Worm (Caenorhabditis elegans) whole organism, young adult: ENCODE measurements around the gene srx-74.

Experiments used
- B0035.1 ChIP-seq: sonication (generic microtip); optimal IDR thresholded peaks from 2 replicates; lab custom pipeline; 2016; ENCODE audit warnings: missing genetic modification characterization, mild to moderate bottlenecking, missing compliant biosample characterization, missing genotype, missing genetic modification reagents
- B0336.3 ChIP-seq: fragments of 200-800 bp; sonication (Bioruptor generic); IDR thresholded peaks from 2 replicates; pipeline ENCODE4 v1.3.6; 2022; ENCODE audit warnings: missing genetic modification characterization, missing compliant biosample characterization
- F52B5.7 ChIP-seq: sonication (generic microtip); optimal IDR thresholded peaks from 2 replicates; lab custom pipeline; 2016; ENCODE audit warnings: mild to moderate bottlenecking, missing genetic modification characterization, missing compliant biosample characterization
- F55B11.4 ChIP-seq: sonication (generic microtip); optimal IDR thresholded peaks from 2 replicates; lab custom pipeline; 2016; ENCODE audit warnings: missing compliant biosample characterization, missing genetic modification characterization, borderline replicate concordance; ENCODE audit not compliant: insufficient read depth
- F57A8.1 ChIP-seq: fragments of 200-800 bp; sonication (Bioruptor generic); optimal IDR thresholded peaks from 2 replicates; lab custom pipeline; 2018; ENCODE audit warnings: mild to moderate bottlenecking, missing genetic modification characterization, moderate library complexity, missing compliant biosample characterization
- K11D2.4 ChIP-seq: fragments of 200-800 bp; sonication (Bioruptor generic); IDR thresholded peaks from 2 replicates; pipeline ENCODE4 v1.3.6; 2022; ENCODE audit warnings: missing genetic modification reagents, missing genetic modification characterization, missing compliant biosample characterization
- K12H6.12 ChIP-seq: fragments of 200-800 bp; sonication (Bioruptor generic); optimal IDR thresholded peaks from 2 replicates; lab custom pipeline; 2018; ENCODE audit warnings: mild to moderate bottlenecking, missing genetic modification characterization, missing compliant biosample characterization
- T07F8.4 ChIP-seq: sonication (generic microtip); optimal IDR thresholded peaks from 2 replicates; lab custom pipeline; 2016; ENCODE audit warnings: mild to moderate bottlenecking, missing genetic modification characterization, moderate library complexity, missing compliant biosample characterization
- Y53F4B.3 ChIP-seq: fragments of 200-800 bp; sonication (Bioruptor generic); IDR thresholded peaks from 2 replicates; pipeline ENCODE4 v1.3.6; 2022; ENCODE audit warnings: missing genetic modification reagents, missing genetic modification characterization, missing compliant biosample characterization
- Y53G8AR.9 ChIP-seq: fragments of 200-800 bp; sonication (Bioruptor generic); conservative IDR thresholded peaks from 2 replicates; pipeline ENCODE4 v1.3.6; 2022; ENCODE audit warnings: missing genetic modification reagents, missing genetic modification characterization, missing compliant biosample characterization
- akir-1 ChIP-seq: fragments of 200-800 bp; sonication (Bioruptor generic); optimal IDR thresholded peaks from 2 replicates; lab custom pipeline; 2018; ENCODE audit warnings: mild to moderate bottlenecking, missing genetic modification characterization, moderate library complexity, missing compliant biosample characterization
- aptf-2 ChIP-seq: fragments of 200-800 bp; sonication (Bioruptor generic); conservative IDR thresholded peaks from 2 replicates; pipeline ENCODE4 v1.3.6; 2022; ENCODE audit warnings: missing genetic modification reagents, missing genetic modification characterization, missing compliant biosample characterization
- attf-5 ChIP-seq: fragments of 200-800 bp; sonication (Bioruptor generic); optimal IDR thresholded peaks from 2 replicates; lab custom pipeline; 2018; ENCODE audit warnings: mild to moderate bottlenecking, missing genetic modification characterization, missing compliant biosample characterization
- attf-6 ChIP-seq: fragments of 200-800 bp; sonication (Bioruptor generic); IDR thresholded peaks from 2 replicates; pipeline ENCODE4 v1.3.6; 2022; ENCODE audit warnings: missing genetic modification reagents, missing genetic modification characterization, missing compliant biosample characterization
- bed-1 ChIP-seq: fragments of 200-800 bp; sonication (Bioruptor generic); IDR thresholded peaks from 2 replicates; pipeline ENCODE4 v1.3.6; 2022; ENCODE audit warnings: missing genetic modification reagents, missing genetic modification characterization, missing compliant biosample characterization
- cebp-1 ChIP-seq, 2 experiments: fragments of 200-800 bp in 1 of 2; sonication (Bioruptor generic) in 1 of 2; sonication (generic microtip) in 1 of 2; IDR thresholded peaks in 1 of 2; optimal IDR thresholded peaks in 1 of 2; 2 replicates each; pipeline versions ENCODE4 v1.3.6 to Lab custom; 2017 to 2022; ENCODE audit warnings: missing compliant biosample characterization in 2 of 2, missing genetic modification characterization in 2 of 2, mild to moderate bottlenecking in 1 of 2, missing genetic modification reagents in 1 of 2, moderate library complexity in 1 of 2
- ceh-100 ChIP-seq: fragments of 200-800 bp; sonication (Bioruptor generic); IDR thresholded peaks from 2 replicates; pipeline ENCODE4 v1.3.6; 2022; ENCODE audit warnings: missing genetic modification reagents, missing genetic modification characterization, missing compliant biosample characterization
- ceh-91 ChIP-seq: fragments of 200-800 bp; sonication (Bioruptor generic); IDR thresholded peaks from 2 replicates; pipeline ENCODE4 v1.3.6; 2022; ENCODE audit warnings: missing genetic modification reagents, missing genetic modification characterization, missing compliant biosample characterization
- dpl-1 ChIP-seq: fragments of 150-350 bp; optimal IDR thresholded peaks from 2 replicates; lab custom pipeline; 2014; ENCODE audit warnings: missing biosample characterization, missing genetic modification reagents, missing genetic modification characterization
- egl-18 ChIP-seq: fragments of 200-800 bp; sonication (Bioruptor generic); IDR thresholded peaks from 2 replicates; pipeline ENCODE4 v1.3.6; 2022; ENCODE audit warnings: missing genetic modification reagents, missing genetic modification characterization, missing compliant biosample characterization
- egl-44 ChIP-seq: fragments of 200-800 bp; sonication (Bioruptor generic); IDR thresholded peaks from 2 replicates; pipeline ENCODE4 v1.3.6; 2022; ENCODE audit warnings: missing genetic modification reagents, missing genetic modification characterization, missing compliant biosample characterization
- fkh-3 ChIP-seq: sonication (generic microtip); optimal IDR thresholded peaks from 2 replicates; lab custom pipeline; 2016; ENCODE audit warnings: mild to moderate bottlenecking, missing genetic modification characterization, missing compliant biosample characterization
- gei-17 ChIP-seq: fragments of 200-800 bp; sonication (Bioruptor generic); optimal IDR thresholded peaks from 2 replicates; lab custom pipeline; 2018; ENCODE audit warnings: mild to moderate bottlenecking, missing genetic modification characterization, missing compliant biosample characterization
- him-1 ChIP-seq: sonication (generic microtip); optimal IDR thresholded peaks from 2 replicates; lab custom pipeline; 2016; ENCODE audit warnings: missing genotype, missing genetic modification reagents, missing genetic modification characterization, missing compliant biosample characterization
- hlh-12 ChIP-seq: sonication (generic microtip); optimal IDR thresholded peaks from 2 replicates; lab custom pipeline; 2016; ENCODE audit warnings: missing genetic modification characterization, missing compliant biosample characterization
- let-607 ChIP-seq, 2 experiments: fragments of 200-800 bp in 1 of 2; sonication (Bioruptor generic) in 1 of 2; sonication (generic microtip) in 1 of 2; optimal IDR thresholded peaks; 2 replicates each; lab custom pipeline; 2016 to 2018; ENCODE audit warnings: mild to moderate bottlenecking in 2 of 2, missing compliant biosample characterization in 2 of 2, missing genetic modification characterization in 2 of 2, moderate library complexity in 2 of 2, missing genotype in 1 of 2
- lin-54 ChIP-seq: fragments of 200-800 bp; sonication (Bioruptor generic); optimal IDR thresholded peaks from 2 replicates; lab custom pipeline; 2018; ENCODE audit warnings: mild to moderate bottlenecking, missing genetic modification characterization, missing compliant biosample characterization
- lir-1 ChIP-seq: fragments of 200-800 bp; sonication (Bioruptor generic); conservative IDR thresholded peaks from 2 replicates; pipeline ENCODE4 v1.3.6; 2022; ENCODE audit warnings: missing genetic modification reagents, missing genetic modification characterization, missing compliant biosample characterization
- lsy-27 ChIP-seq: sonication (generic microtip); optimal IDR thresholded peaks from 2 replicates; lab custom pipeline; 2017; ENCODE audit warnings: missing genetic modification characterization, mild to moderate bottlenecking, missing compliant biosample characterization, antibody characterized with exemption, missing genotype, borderline replicate concordance; ENCODE audit not compliant: insufficient read depth
- madf-8 ChIP-seq: fragments of 200-800 bp; sonication (Bioruptor generic); conservative IDR thresholded peaks from 2 replicates; pipeline ENCODE4 v1.3.6; 2022; ENCODE audit warnings: missing genetic modification reagents, missing genetic modification characterization, missing compliant biosample characterization
- nfya-2 ChIP-seq: fragments of 200-800 bp; sonication (Bioruptor generic); IDR thresholded peaks from 2 replicates; pipeline ENCODE4 v1.3.6; 2022; ENCODE audit warnings: missing genetic modification reagents, missing genetic modification characterization, missing compliant biosample characterization
- nhr-80 ChIP-seq: sonication (generic microtip); optimal IDR thresholded peaks from 2 replicates; lab custom pipeline; 2016; ENCODE audit warnings: missing genetic modification characterization, missing compliant biosample characterization
- repo-1 ChIP-seq: sonication (generic microtip); optimal IDR thresholded peaks from 2 replicates; lab custom pipeline; 2017; ENCODE audit warnings: mild to moderate bottlenecking, missing genetic modification characterization, missing compliant biosample characterization
- rpc-1 ChIP-seq, 2 experiments: fragments of 150-350 bp in 1 of 2; sonication (generic microtip) in 1 of 2; optimal IDR thresholded peaks; 2 replicates each; lab custom pipeline; 2014 to 2018; ENCODE audit warnings: missing biosample characterization in 1 of 2, missing genetic modification characterization in 1 of 2, missing genetic modification reagents in 1 of 2, missing genotype in 1 of 2
- sea-2 ChIP-seq: fragments of 200-800 bp; sonication (Bioruptor generic); IDR thresholded peaks from 2 replicates; pipeline ENCODE4 v1.3.6; 2022; ENCODE audit warnings: missing genetic modification characterization, missing compliant biosample characterization
- snpc-1.3 ChIP-seq: sonication (generic microtip); optimal IDR thresholded peaks from 2 replicates; lab custom pipeline; 2017; ENCODE audit warnings: missing genetic modification characterization, mild to moderate bottlenecking, missing compliant biosample characterization, antibody characterized with exemption, moderate library complexity, missing genotype, missing genetic modification reagents; ENCODE audit not compliant: insufficient read depth
- snpc-3.4 ChIP-seq: sonication (generic microtip); optimal IDR thresholded peaks from 2 replicates; lab custom pipeline; 2017; ENCODE audit warnings: missing genetic modification characterization, mild to moderate bottlenecking, missing compliant biosample characterization, antibody characterized with exemption, moderate library complexity, missing genotype, missing genetic modification reagents
- tlf-1 ChIP-seq: fragments of 200-800 bp; sonication (Bioruptor generic); optimal IDR thresholded peaks from 2 replicates; lab custom pipeline; 2018; ENCODE audit warnings: mild to moderate bottlenecking, missing genetic modification characterization, missing compliant biosample characterization
- zfh-2 ChIP-seq: fragments of 200-800 bp; sonication (Bioruptor generic); conservative IDR thresholded peaks from 2 replicates; pipeline ENCODE4 v1.3.6; 2022; ENCODE audit warnings: missing genetic modification reagents, missing genetic modification characterization, missing compliant biosample characterization

The srx-74 gene

DNA sequence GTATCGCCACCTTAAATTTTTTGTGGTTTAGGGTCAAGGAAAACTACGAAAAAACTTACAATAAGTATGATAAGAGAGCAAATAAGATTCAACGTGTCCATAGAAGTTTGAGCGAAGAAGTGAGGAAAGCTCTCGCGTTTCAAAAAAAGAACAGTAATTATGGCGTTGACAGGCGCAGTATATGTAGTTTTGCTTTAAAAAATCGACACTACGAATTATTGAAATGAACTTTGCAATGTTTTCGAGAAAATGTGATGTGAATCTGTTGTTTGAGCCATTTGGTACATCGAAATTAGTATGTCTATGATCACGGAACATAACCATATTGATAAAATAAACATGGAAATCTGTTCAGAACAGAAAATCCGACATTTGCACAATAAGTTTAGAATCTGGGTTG is at the start of gene srx-74:
Gene srx-74 (minus strand): TSS at position 101 of the 400 bp plus-strand sequence.
- TF ChIP-seq Y53F4B.3 (GFP tag; lab: Robert Waterston, UW), result no peak
- no peak for TF ChIP-seq egl-44 (GFP tag; lab: Robert Waterston, UW)
- TF ChIP-seq cebp-1 (GFP tag; IDR thresholded peaks at IDR 0.05; lab: Robert Waterston, UW), result no peak
- no peak for TF ChIP-seq cebp-1 (tag; optimal IDR thresholded peaks at IDR 0.05; lab: Kevin White, UChicago)
- no peak for TF ChIP-seq F57A8.1
- no peak for TF ChIP-seq attf-5 (GFP tag; lab: Kevin White, UChicago)
- TF ChIP-seq B0035.1 (tag; lab: Kevin White, UChicago), result no peak
- TF ChIP-seq K11D2.4, result no peak
- no peak for TF ChIP-seq rpc-1 (optimal IDR thresholded peaks at IDR 0.05; lab: Kevin White, UChicago)
- no peak for TF ChIP-seq rpc-1 (tag; optimal IDR thresholded peaks at IDR 0.05; lab: Kevin White, UChicago)
- TF ChIP-seq madf-8 (GFP tag; lab: Robert Waterston, UW), result no peak
- no peak for TF ChIP-seq B0336.3 (GFP tag; lab: Robert Waterston, UW)
- no peak for TF ChIP-seq lir-1
- TF ChIP-seq bed-1 (GFP tag; lab: Robert Waterston, UW), result no peak
- TF ChIP-seq aptf-2 (GFP tag; lab: Robert Waterston, UW), result no peak
- TF ChIP-seq sea-2 (GFP tag; lab: Robert Waterston, UW), result no peak

DNA sequence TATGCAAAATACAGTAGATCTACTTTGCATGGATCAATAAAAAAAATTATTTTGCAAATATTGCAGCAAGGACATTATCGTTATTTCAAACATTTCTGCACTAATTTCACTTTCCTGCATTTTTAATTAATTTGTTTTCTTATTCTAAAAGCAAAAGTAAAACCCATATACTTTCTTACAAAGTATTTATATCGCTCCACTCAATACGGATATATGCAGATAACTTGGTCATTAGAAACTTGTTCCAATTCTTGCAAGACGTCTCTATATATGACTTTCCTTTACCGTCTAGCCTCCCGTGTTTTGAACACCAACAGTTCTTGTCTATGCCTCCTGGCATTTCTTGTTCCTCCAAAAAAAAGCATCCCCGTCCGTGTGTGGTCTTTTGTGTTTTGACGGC is 48.2 kb upstream of the srx-74 start, which contains the start of gene oac-24:
Gene oac-24 (plus strand): TSS at position 301 of the 400 bp plus-strand sequence.
- TF ChIP-seq lsy-27 (tag; lab: Kevin White, UChicago), result no peak
- no peak for TF ChIP-seq hlh-12 (tag; lab: Kevin White, UChicago)
- TF ChIP-seq him-1 (tag; lab: Kevin White, UChicago), result no peak
- TF ChIP-seq Y53G8AR.9 (GFP tag; lab: Robert Waterston, UW), result no peak
- no peak for TF ChIP-seq nhr-80
- no peak for TF ChIP-seq ceh-91 (GFP tag; lab: Robert Waterston, UW)
- no peak for TF ChIP-seq zfh-2 (GFP tag; lab: Robert Waterston, UW)
- no peak for TF ChIP-seq let-607 (tag; optimal IDR thresholded peaks at IDR 0.05; lab: Kevin White, UChicago)
- TF ChIP-seq F55B11.4 (tag; lab: Kevin White, UChicago), result no peak
- no peak for TF ChIP-seq tlf-1 (GFP tag; lab: Kevin White, UChicago)
- no peak for TF ChIP-seq snpc-1.3
- no peak for TF ChIP-seq fkh-3
- TF ChIP-seq snpc-3.4 (tag; lab: Kevin White, UChicago), result no peak

DNA sequence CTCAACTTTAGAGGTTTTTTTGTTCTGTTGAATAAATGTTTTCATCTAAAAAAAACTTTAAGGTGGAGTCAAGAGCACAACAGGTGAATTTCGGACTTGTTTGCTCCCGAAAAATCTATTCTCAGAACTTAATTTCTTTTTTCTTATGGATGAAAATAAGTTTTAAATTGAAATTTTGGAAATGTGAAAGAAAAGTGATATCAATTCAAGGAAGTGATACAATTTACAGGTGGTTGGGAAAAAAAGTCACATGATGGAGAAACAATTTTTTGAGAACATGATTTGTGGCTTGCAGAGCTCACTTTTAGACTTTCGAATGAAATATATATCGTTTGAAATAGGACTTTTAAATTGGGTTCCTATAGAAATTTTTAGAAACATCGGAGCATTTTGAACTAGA is 45.3 kb upstream of the srx-74 start:
- TF ChIP-seq tlf-1 (GFP tag; lab: Kevin White, UChicago) (no peak), K12H6.12 (tag; lab: Kevin White, UChicago) (no peak), egl-18 (GFP tag; lab: Robert Waterston, UW) (no peak), ceh-91 (GFP tag; lab: Robert Waterston, UW) (no peak), zfh-2 (GFP tag; lab: Robert Waterston, UW) (no peak), fkh-3 (no peak), lin-54 (GFP tag; lab: Kevin White, UChicago) (no peak), ceh-100 (no peak), akir-1 (no peak), gei-17 (GFP tag; lab: Kevin White, UChicago) (no peak), sea-2 (GFP tag; lab: Robert Waterston, UW) (no peak), repo-1 (tag; lab: Kevin White, UChicago) (no peak), T07F8.4 (tag; lab: Kevin White, UChicago) (no peak), dpl-1 (GFP tag; lab: Kevin White, UChicago) (no peak), snpc-3.4 (tag; lab: Kevin White, UChicago) (no peak), F52B5.7 (tag; lab: Kevin White, UChicago) (no peak), nfya-2 (no peak), attf-6 (no peak)
